Worm (Caenorhabditis elegans): ENCODE results near the gene ZK1307.7.

ZK1307.7 gene

ce11 chrII:9591071-9591470 lies 45.3 kb upstream of the ZK1307.7 start, which contains the start of the genes E02H1.1 and tag-124 (continued):
- TF ChIP-seq pat-9 (tag; optimal IDR thresholded peaks at IDR 0.05): no peak
- peak; percentile 27 for TF ChIP-seq fax-1 (tag; optimal IDR thresholded peaks at IDR 0.05)
- TF ChIP-seq C08G9.2 (tag; optimal IDR thresholded peaks at IDR 0.05): peak; percentile 93
- peak; percentile 92 for TF ChIP-seq tbx-7 (tag; optimal IDR thresholded peaks at IDR 0.05)

- TF ChIP-seq tbx-7 (tag; optimal IDR thresholded peaks at IDR 0.05): no peak
- TF ChIP-seq nfya-1 (tag; optimal IDR thresholded peaks at IDR 0.05): no peak
- TF ChIP-seq hlh-15 (tag; optimal IDR thresholded peaks at IDR 0.05): no peak
- no peak for TF ChIP-seq sdc-2 (tag; optimal IDR thresholded peaks at IDR 0.05)
- TF ChIP-seq ttx-3 (tag; optimal IDR thresholded peaks at IDR 0.05): no peak
- TF ChIP-seq ceh-30 (tag; optimal IDR thresholded peaks at IDR 0.05): no peak
- no peak for TF ChIP-seq fkh-6 (tag; optimal IDR thresholded peaks at IDR 0.05)
- no peak for TF ChIP-seq nhr-232 (tag; optimal IDR thresholded peaks at IDR 0.05)
These were observed 43.7 kb upstream of the ZK1307.7 start, which contains the start of gene parp-2 for ce11 chrII:9592737-9593136. Gene parp-2 (plus strand): TSS chrII:9593037.

ce11 chrII:9594924-9595323 lies 41.5 kb upstream of the ZK1307.7 start, which contains the start of gene E02H1.5:
Gene E02H1.5 (plus strand): TSS chrII:9595224.
- TF ChIP-seq eyg-1 (tag; optimal IDR thresholded peaks at IDR 0.05): no peak
- no peak for TF ChIP-seq che-1 (tag; optimal IDR thresholded peaks at IDR 0.05)
- TF ChIP-seq tbx-7 (tag; optimal IDR thresholded peaks at IDR 0.05): no peak
- TF ChIP-seq fax-1 (tag; optimal IDR thresholded peaks at IDR 0.05): no peak
- TF ChIP-seq C38D4.7 (GFP tag; optimal IDR thresholded peaks at IDR 0.05): no peak
- TF ChIP-seq pros-1 (tag; optimal IDR thresholded peaks at IDR 0.05): no peak
- TF ChIP-seq ceh-30 (tag; optimal IDR thresholded peaks at IDR 0.05): no peak
- TF ChIP-seq sox-2 (GFP tag; IDR thresholded peaks at IDR 0.05): no peak
- TF ChIP-seq pha-2 (tag; optimal IDR thresholded peaks at IDR 0.05): no peak
- no peak for TF ChIP-seq pqm-1 (tag; optimal IDR thresholded peaks at IDR 0.05)
- TF ChIP-seq ceh-9 (tag; optimal IDR thresholded peaks at IDR 0.05): no peak
- TF ChIP-seq ceh-18 (tag; optimal IDR thresholded peaks at IDR 0.05): no peak
- no peak for TF ChIP-seq nhr-11 (tag; optimal IDR thresholded peaks at IDR 0.05)
- no peak for TF ChIP-seq ets-4 (tag; optimal IDR thresholded peaks at IDR 0.05)
- no peak for TF ChIP-seq mec-3 (tag; optimal IDR thresholded peaks at IDR 0.05; ENCODE audit: borderline replicate concordance)

ce11 chrII:9596401-9596800 lies 40.0 kb upstream of the ZK1307.7 start, which contains the start of gene E02H1.6:
Gene E02H1.6 (plus strand): TSS chrII:9596701.
- no peak for TF ChIP-seq tbx-7 (tag; optimal IDR thresholded peaks at IDR 0.05)
- TF ChIP-seq T23F11.4 (GFP tag; optimal IDR thresholded peaks at IDR 0.05): no peak
- TF ChIP-seq pat-9 (tag; optimal IDR thresholded peaks at IDR 0.05): no peak
- no peak for TF ChIP-seq eyg-1 (tag; optimal IDR thresholded peaks at IDR 0.05)
- no peak for TF ChIP-seq ama-1 (optimal IDR thresholded peaks at IDR 0.05)
- no peak for TF ChIP-seq ceh-30 (tag; optimal IDR thresholded peaks at IDR 0.05)
- no peak for TF ChIP-seq dmd-4 (tag; optimal IDR thresholded peaks at IDR 0.05; ENCODE audit: borderline replicate concordance)
- TF ChIP-seq elt-2 (tag; optimal IDR thresholded peaks at IDR 0.05): no peak
- TF ChIP-seq hlh-6 (tag; optimal IDR thresholded peaks at IDR 0.05): no peak
- no peak for TF ChIP-seq tbx-2 (tag; optimal IDR thresholded peaks at IDR 0.05)
- no peak for TF ChIP-seq ceh-14 (tag; optimal IDR thresholded peaks at IDR 0.05)
- no peak for TF ChIP-seq elt-4 (tag; optimal IDR thresholded peaks at IDR 0.05)
- TF ChIP-seq npax-4 (tag; optimal IDR thresholded peaks at IDR 0.05): no peak
- no peak for TF ChIP-seq unc-86 (tag; optimal IDR thresholded peaks at IDR 0.05)
- TF ChIP-seq syd-9 (tag; optimal IDR thresholded peaks at IDR 0.05): no peak
- no peak for TF ChIP-seq lin-11 (tag; optimal IDR thresholded peaks at IDR 0.05)
- no peak for TF ChIP-seq fax-1 (tag; optimal IDR thresholded peaks at IDR 0.05)
- no peak for TF ChIP-seq ceh-34 (tag; optimal IDR thresholded peaks at IDR 0.05)
- TF ChIP-seq hlh-15 (tag; optimal IDR thresholded peaks at IDR 0.05): no peak
- TF ChIP-seq zip-5 (tag; optimal IDR thresholded peaks at IDR 0.05): no peak
